Fruit fly (Drosophila melanogaster) whole organism, embryonic: ENCODE measurements around the gene Pex7.

Experiments used
- CG10654 ChIP-seq: fragments of 200-800 bp; sonication (Bioruptor generic); optimal IDR thresholded peaks from 2 replicates; lab custom pipeline; 2016; ENCODE audit warnings: missing biosample characterization, missing genetic modification characterization
- CG10979 ChIP-seq: fragments of 200-800 bp; sonication (Bioruptor generic); optimal IDR thresholded peaks from 2 replicates; lab custom pipeline; 2018; ENCODE audit warnings: missing biosample characterization, mild to moderate bottlenecking, missing genetic modification characterization, moderate library complexity
- CG11093 ChIP-seq: fragments of 200-800 bp; sonication (Bioruptor generic); IDR thresholded peaks from 3 replicates; pipeline ENCODE4 v1.3.6; 2022; ENCODE audit warnings: missing biosample characterization, missing genetic modification characterization
- CG11247 ChIP-seq: fragments of 200-800 bp; sonication (Bioruptor generic); IDR thresholded peaks from 2 replicates; pipeline ENCODE4 v1.3.6; 2022; ENCODE audit warnings: missing biosample characterization, missing genetic modification characterization
- CG11723 ChIP-seq: fragments of 200-800 bp; sonication (Bioruptor generic); optimal IDR thresholded peaks from 2 replicates; lab custom pipeline; 2017; ENCODE audit warnings: missing biosample characterization, mild to moderate bottlenecking, missing genetic modification characterization
- CG12155 ChIP-seq: fragments of 200-800 bp; sonication (Bioruptor generic); optimal IDR thresholded peaks from 3 replicates; lab custom pipeline; 2016; ENCODE audit warnings: missing biosample characterization, missing genetic modification characterization
- CG14014 ChIP-seq: fragments of 200-800 bp; sonication (Bioruptor generic); IDR thresholded peaks from 2 replicates; pipeline ENCODE4 v1.3.6; 2022; ENCODE audit warnings: missing biosample characterization, missing genetic modification characterization
- CG15073 ChIP-seq: fragments of 200-800 bp; sonication (Bioruptor generic); optimal IDR thresholded peaks from 2 replicates; lab custom pipeline; 2016; ENCODE audit warnings: missing biosample characterization, missing genetic modification characterization
- CG15479 ChIP-seq: fragments of 200-800 bp; sonication (Bioruptor generic); optimal IDR thresholded peaks from 3 replicates; lab custom pipeline; 2019; ENCODE audit warnings: missing biosample characterization, mild to moderate bottlenecking, missing genetic modification characterization, moderate library complexity
- CG16779 ChIP-seq: fragments of 200-800 bp; sonication (Bioruptor generic); IDR thresholded peaks from 2 replicates; pipeline ENCODE4 v1.3.6; 2022; ENCODE audit warnings: missing biosample characterization, missing genetic modification characterization
- CG18262 ChIP-seq: fragments of 200-800 bp; optimal IDR thresholded peaks from 3 replicates; lab custom pipeline; 2019; ENCODE audit warnings: missing biosample characterization, mild to moderate bottlenecking, missing genetic modification characterization, moderate library complexity
- CG31388 ChIP-seq: fragments of 200-800 bp; sonication (Bioruptor generic); optimal IDR thresholded peaks from 2 replicates; lab custom pipeline; 2016; ENCODE audit warnings: missing biosample characterization, missing genetic modification characterization
- CG3838 ChIP-seq: fragments of 200-800 bp; sonication (Bioruptor generic); optimal IDR thresholded peaks from 3 replicates; lab custom pipeline; 2016; ENCODE audit warnings: missing biosample characterization, missing genetic modification characterization
- CG4328 ChIP-seq: fragments of 200-800 bp; sonication (Bioruptor generic); optimal IDR thresholded peaks from 3 replicates; lab custom pipeline; 2017; ENCODE audit warnings: missing biosample characterization, missing genetic modification reagents, missing genetic modification characterization
- CG5180 ChIP-seq: fragments of 200-800 bp; sonication (Bioruptor generic); optimal IDR thresholded peaks from 3 replicates; lab custom pipeline; 2017; ENCODE audit warnings: missing biosample characterization, missing genetic modification characterization, mild to moderate bottlenecking, moderate library complexity, missing genetic modification reagents
- CG6791 ChIP-seq: fragments of 200-800 bp; sonication (Bioruptor generic); IDR thresholded peaks from 3 replicates; pipeline ENCODE4 v1.3.6; 2022; ENCODE audit warnings: missing biosample characterization, missing genetic modification characterization; ENCODE audit not compliant: partially characterized antibody
- Dbx ChIP-seq: fragments of 200-800 bp; sonication (Bioruptor generic); IDR thresholded peaks from 3 replicates; pipeline ENCODE4 v1.3.6; 2022; ENCODE audit warnings: missing biosample characterization, missing genetic modification characterization
- Dip2 ChIP-seq: fragments of 200-800 bp; sonication (Bioruptor generic); IDR thresholded peaks from 2 replicates; pipeline ENCODE4 v1.3.6; 2022; ENCODE audit warnings: missing biosample characterization, missing genetic modification characterization
- Doc2 ChIP-seq: fragments of 200-800 bp; sonication (Bioruptor generic); IDR thresholded peaks from 2 replicates; pipeline ENCODE4 v1.3.6; 2022; ENCODE audit warnings: missing biosample characterization, missing genetic modification characterization
- Drgx ChIP-seq: fragments of 200-800 bp; sonication (Bioruptor generic); IDR thresholded peaks from 2 replicates; pipeline ENCODE4 v1.3.6; 2022; ENCODE audit warnings: missing biosample characterization, missing genetic modification characterization
- Ets65A ChIP-seq: fragments of 200-800 bp; sonication (Bioruptor generic); peaks from one replicate; lab custom pipeline; 2016; ENCODE audit warnings: missing biosample characterization, missing genetic modification characterization
- Gsc ChIP-seq: fragments of 200-800 bp; sonication (Bioruptor generic); IDR thresholded peaks from 2 replicates; pipeline ENCODE4 v1.3.6; 2022; ENCODE audit warnings: missing biosample characterization, missing genetic modification characterization
- MBD-R2 ChIP-seq: fragments of 200-800 bp; sonication (Bioruptor generic); IDR thresholded peaks from 2 replicates; pipeline ENCODE4 v1.3.6; 2022; ENCODE audit warnings: missing biosample characterization, missing genetic modification characterization
- NfI ChIP-seq: fragments of 200-800 bp; sonication (Bioruptor generic); optimal IDR thresholded peaks from 3 replicates; lab custom pipeline; 2018; ENCODE audit warnings: missing biosample characterization, mild to moderate bottlenecking, missing genetic modification characterization, moderate library complexity
- Oaz ChIP-seq: fragments of 200-800 bp; sonication (Bioruptor generic); IDR thresholded peaks from 2 replicates; pipeline ENCODE4 v1.3.6; 2022; ENCODE audit warnings: missing biosample characterization, missing genetic modification characterization
- Optix ChIP-seq: fragments of 200-800 bp; sonication (Bioruptor generic); IDR thresholded peaks from 3 replicates; pipeline ENCODE4 v1.3.6; 2022; ENCODE audit warnings: missing biosample characterization, missing genetic modification characterization
- Six4 ChIP-seq: fragments of 200-800 bp; sonication (Bioruptor generic); optimal IDR thresholded peaks from 2 replicates; lab custom pipeline; 2016; ENCODE audit warnings: missing biosample characterization, missing genetic modification characterization
- Taf1 ChIP-seq: fragments of 200-800 bp; sonication (Bioruptor generic); IDR thresholded peaks from 2 replicates; pipeline ENCODE4 v1.3.6; 2022; ENCODE audit warnings: missing biosample characterization, missing genetic modification characterization
- Tbp ChIP-seq: fragments of >200 bp; optimal IDR thresholded peaks from 2 replicates; lab custom pipeline; 2018; ENCODE audit warnings: missing biosample characterization, missing genetic modification characterization
- ap ChIP-seq: fragments of 200-800 bp; sonication (Bioruptor generic); IDR thresholded peaks from 2 replicates; pipeline ENCODE4 v1.3.6; 2022; ENCODE audit warnings: missing biosample characterization, missing genetic modification characterization
- cad ChIP-seq: fragments of >200 bp; optimal IDR thresholded peaks from 2 replicates; lab custom pipeline; 2017; ENCODE audit warnings: missing biosample characterization, missing genetic modification characterization
- chm ChIP-seq: fragments of 200-800 bp; sonication (Bioruptor generic); IDR thresholded peaks from 2 replicates; pipeline ENCODE4 v1.3.6; 2022; ENCODE audit warnings: missing biosample characterization, missing genetic modification characterization
- crc ChIP-seq: fragments of 200-800 bp; sonication (Bioruptor generic); optimal IDR thresholded peaks from 2 replicates; lab custom pipeline; 2016; ENCODE audit warnings: missing biosample characterization, missing genetic modification characterization
- da ChIP-seq: fragments of 200-800 bp; sonication (Bioruptor generic); optimal IDR thresholded peaks from 2 replicates; lab custom pipeline; 2016; ENCODE audit warnings: missing biosample characterization, missing genetic modification characterization
- danr ChIP-seq: fragments of 200-800 bp; sonication (Bioruptor generic); IDR thresholded peaks from 2 replicates; pipeline ENCODE4 v1.3.6; 2022; ENCODE audit warnings: missing biosample characterization, missing genetic modification characterization
- en ChIP-seq: fragments of 200-800 bp; sonication (Bioruptor generic); optimal IDR thresholded peaks from 2 replicates; lab custom pipeline; 2016; ENCODE audit warnings: missing biosample characterization, missing genetic modification characterization
- gcm ChIP-seq: fragments of 200-800 bp; sonication (Bioruptor generic); optimal IDR thresholded peaks from 2 replicates; lab custom pipeline; 2019; ENCODE audit warnings: missing biosample characterization, mild to moderate bottlenecking, missing genetic modification characterization, moderate library complexity
- grau ChIP-seq: fragments of 200-800 bp; optimal IDR thresholded peaks from 3 replicates; lab custom pipeline; 2019; ENCODE audit warnings: missing biosample characterization, mild to moderate bottlenecking, missing genetic modification characterization, moderate library complexity
- gsb ChIP-seq: fragments of 200-800 bp; sonication (Bioruptor generic); IDR thresholded peaks from 2 replicates; pipeline ENCODE4 v1.3.6; 2022; ENCODE audit warnings: missing biosample characterization, missing genetic modification characterization
- hkb ChIP-seq, 2 experiments: fragments of 200-800 bp in 1 of 2; fragments of >200 bp in 1 of 2; sonication (Bioruptor generic) in 1 of 2; IDR thresholded peaks in 1 of 2; optimal IDR thresholded peaks in 1 of 2; 2 replicates each; pipeline versions ENCODE4 v1.3.6 to Lab custom; 2017 to 2022; ENCODE audit warnings: missing biosample characterization in 1 of 2, missing genetic modification characterization in 1 of 2
- lbe ChIP-seq: fragments of 200-800 bp; sonication (Bioruptor generic); optimal IDR thresholded peaks from 2 replicates; lab custom pipeline; 2016; ENCODE audit warnings: missing biosample characterization, mild to moderate bottlenecking, missing genetic modification characterization
- nmo ChIP-seq: fragments of 200-800 bp; sonication (Bioruptor generic); optimal IDR thresholded peaks from 2 replicates; lab custom pipeline; 2018; ENCODE audit warnings: missing biosample characterization, mild to moderate bottlenecking, missing genetic modification characterization, moderate library complexity
- slp2 ChIP-seq: fragments of 200-800 bp; sonication (Bioruptor generic); optimal IDR thresholded peaks from 2 replicates; lab custom pipeline; 2016; ENCODE audit warnings: missing biosample characterization, missing genetic modification characterization
- tll ChIP-seq, 2 experiments: fragments of 200-800 bp in 1 of 2; fragments of >200 bp in 1 of 2; sonication (Bioruptor generic) in 1 of 2; optimal IDR thresholded peaks; 2 replicates each; lab custom pipeline; 2017 to 2019; ENCODE audit warnings: missing biosample characterization in 2 of 2, missing genetic modification characterization in 2 of 2, mild to moderate bottlenecking in 1 of 2, moderate library complexity in 1 of 2
- trh ChIP-seq: fragments of 200-800 bp; sonication (Bioruptor generic); optimal IDR thresholded peaks from 2 replicates; lab custom pipeline; 2016; ENCODE audit warnings: missing biosample characterization, missing genetic modification characterization
- ttk ChIP-seq: fragments of 200-800 bp; sonication (Bioruptor generic); IDR thresholded peaks from 2 replicates; pipeline ENCODE4 v2.1.2; 2022; ENCODE audit warnings: missing biosample characterization, missing genetic modification characterization
- tx ChIP-seq: fragments of 200-800 bp; sonication (Bioruptor generic); optimal IDR thresholded peaks from 2 replicates; lab custom pipeline; 2016; ENCODE audit warnings: missing biosample characterization, missing genetic modification characterization
- usp ChIP-seq: fragments of >200 bp; optimal IDR thresholded peaks from 2 replicates; lab custom pipeline; 2017; ENCODE audit warnings: missing biosample characterization, missing genetic modification characterization
- vvl ChIP-seq: fragments of 200-800 bp; sonication (Bioruptor generic); IDR thresholded peaks from 2 replicates; pipeline ENCODE4 v1.3.6; 2022; ENCODE audit warnings: missing biosample characterization, missing genetic modification characterization
- zen ChIP-seq: fragments of 200-800 bp; sonication (Bioruptor generic); optimal IDR thresholded peaks from 3 replicates; lab custom pipeline; 2018; ENCODE audit warnings: missing biosample characterization, mild to moderate bottlenecking, missing genetic modification characterization, moderate library complexity
- zfh2 ChIP-seq: fragments of 200-800 bp; sonication (Bioruptor generic); optimal IDR thresholded peaks from 2 replicates; lab custom pipeline; 2016; ENCODE audit warnings: missing biosample characterization, missing genetic modification characterization

Pex7 gene

DNA sequence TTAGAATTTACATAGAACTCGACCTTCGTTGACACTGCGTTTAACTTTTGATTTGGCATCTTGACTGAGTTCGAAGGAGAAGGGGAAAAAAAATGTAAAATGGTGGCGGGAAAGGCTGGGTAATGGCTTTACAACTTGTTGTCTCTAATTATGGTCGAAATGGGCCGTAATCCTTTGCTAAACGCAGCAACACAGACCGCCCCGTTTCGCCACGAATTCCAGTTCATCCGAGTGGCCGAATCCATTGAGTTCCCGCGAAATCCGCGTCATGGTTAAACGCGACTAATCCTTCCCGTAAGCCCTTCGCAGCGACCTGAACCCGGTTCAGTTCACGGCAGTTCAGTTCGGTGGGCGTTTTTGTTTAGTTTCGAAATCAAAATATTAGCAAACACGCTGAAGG lies 19.2 kb downstream of the Pex7 start:
- no peak for TF ChIP-seq lbe (GFP tag; lab: Kevin White, UChicago)
- no peak for TF ChIP-seq CG14014 (GFP tag; lab: Robert Waterston, UW)
- TF ChIP-seq Dip2 = no peak
- TF ChIP-seq CG11247 (GFP tag; lab: Robert Waterston, UW) = no peak
- TF ChIP-seq CG10654 (GFP tag; lab: Kevin White, UChicago) = no peak
- TF ChIP-seq CG15479 = peak; percentile 27
- TF ChIP-seq vvl (GFP tag; lab: Robert Waterston, UW) = no peak
- no peak for TF ChIP-seq CG12155 (GFP tag; lab: Kevin White, UChicago)
- no peak for TF ChIP-seq danr
- no peak for TF ChIP-seq crc (GFP tag; lab: Kevin White, UChicago)
- TF ChIP-seq cad = peak; percentile 25
- no peak for TF ChIP-seq grau (tag; lab: Kevin White, UChicago)
- TF ChIP-seq gsb (GFP tag; lab: Robert Waterston, UW) = no peak
- TF ChIP-seq Gsc (GFP tag; lab: Robert Waterston, UW) = no peak
- no peak for TF ChIP-seq NfI (GFP tag; lab: Kevin White, UChicago)
- TF ChIP-seq Dbx (GFP tag; lab: Robert Waterston, UW) = no peak
- TF ChIP-seq Six4 (GFP tag; lab: Kevin White, UChicago) = no peak
- TF ChIP-seq Tbp = no peak
- TF ChIP-seq Ets65A (GFP tag; lab: Kevin White, UChicago) = peak; percentile 4
- no peak for TF ChIP-seq CG11093 (GFP tag; lab: Robert Waterston, UW)
- TF ChIP-seq hkb (optimal IDR thresholded peaks at IDR 0.05; lab: Kevin White, UChicago) = no peak
- TF ChIP-seq hkb (GFP tag; IDR thresholded peaks at IDR 0.05; lab: Robert Waterston, UW) = no peak
- no peak for TF ChIP-seq tx (GFP tag; lab: Kevin White, UChicago)
- no peak for TF ChIP-seq zfh2 (GFP tag; lab: Kevin White, UChicago)
- TF ChIP-seq CG5180 (GFP tag; lab: Kevin White, UChicago) = no peak
- TF ChIP-seq CG15073 (GFP tag; lab: Kevin White, UChicago) = no peak
- peak; percentile 72 for TF ChIP-seq zen
- TF ChIP-seq Oaz = no peak
- peak in 1 of 2 experiments; percentile 87 for TF ChIP-seq tll (GFP tag; optimal IDR thresholded peaks at IDR 0.05; lab: Kevin White, UChicago)
- TF ChIP-seq, all 482 proteins: peak for 5

DNA sequence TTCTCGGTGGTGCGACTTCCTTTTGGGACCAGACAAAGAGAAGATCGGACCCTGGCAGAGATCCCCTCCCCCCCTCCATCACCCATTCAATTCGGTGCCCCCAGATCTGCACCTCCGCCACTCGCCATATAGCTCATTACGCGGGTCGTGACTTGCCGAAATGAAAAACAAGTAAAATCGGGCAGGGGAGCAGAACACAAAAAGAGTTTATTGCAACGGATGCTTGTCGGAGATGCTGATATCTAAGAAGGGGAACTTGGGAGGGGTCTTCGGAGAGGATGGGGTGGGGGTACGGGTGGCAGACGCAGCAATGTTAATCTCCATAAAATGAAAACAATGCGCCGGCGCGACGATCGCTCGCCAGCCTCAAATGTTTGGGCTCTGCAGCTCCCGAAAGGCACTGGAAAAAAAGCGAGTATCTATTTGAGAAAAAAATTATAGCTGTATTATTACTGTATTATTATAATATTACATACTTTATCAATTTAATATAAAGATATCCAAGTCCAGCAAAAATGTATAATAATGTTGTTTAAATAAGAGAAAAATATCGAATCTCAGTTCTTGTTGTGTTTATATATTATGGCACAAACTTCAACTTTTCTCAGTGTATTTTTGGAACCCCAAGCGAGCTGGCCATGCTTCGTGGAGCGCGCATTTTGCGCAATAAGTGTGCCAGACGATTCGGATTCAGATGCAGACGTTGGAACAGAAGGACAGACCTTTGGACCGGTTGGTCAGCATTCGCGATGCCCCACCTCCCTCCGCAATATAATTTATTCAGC lies 21.1 kb downstream of the Pex7 start:
- no peak for TF ChIP-seq chm (GFP tag; lab: Robert Waterston, UW)
- TF ChIP-seq CG3838 (GFP tag; lab: Kevin White, UChicago) = no peak
- TF ChIP-seq nmo (GFP tag; lab: Kevin White, UChicago) = peak; percentile 52
- no peak for TF ChIP-seq CG16779
- TF ChIP-seq Drgx (GFP tag; lab: Robert Waterston, UW) = peak; percentile 72
- TF ChIP-seq CG6791 (GFP tag; lab: Robert Waterston, UW) = no peak
- TF ChIP-seq da = no peak
- no peak for TF ChIP-seq usp (GFP tag; lab: Kevin White, UChicago)
- TF ChIP-seq en = no peak
- peak; percentile 72 for TF ChIP-seq CG10979 (tag; lab: Kevin White, UChicago)
- TF ChIP-seq CG4328 (GFP tag; lab: Kevin White, UChicago) = no peak
- TF ChIP-seq Optix (GFP tag; lab: Robert Waterston, UW) = no peak
- TF ChIP-seq ap (GFP tag; lab: Robert Waterston, UW) = 0 out of 2 replicates have a peak, but pooled peaks have one; percentile 6
- peak; percentile 38; the same call in 1 of the 2 replicates for TF ChIP-seq ttk (GFP tag; lab: Robert Waterston, UW)
- no peak for TF ChIP-seq Taf1 (GFP tag; lab: Robert Waterston, UW)
- TF ChIP-seq trh (GFP tag; lab: Kevin White, UChicago) = no peak
- TF ChIP-seq CG11723 (GFP tag; lab: Kevin White, UChicago) = peak; percentile 11
- peak; percentile 29 for TF ChIP-seq gcm (GFP tag; lab: Kevin White, UChicago)
- TF ChIP-seq zfh2 (GFP tag; lab: Kevin White, UChicago) = no peak
- no peak for TF ChIP-seq slp2
- TF ChIP-seq CG31388 (GFP tag; lab: Kevin White, UChicago) = no peak
- peak; percentile 74 for TF ChIP-seq CG18262 (tag; lab: Kevin White, UChicago)
- no peak for TF ChIP-seq Doc2
- TF ChIP-seq MBD-R2 (GFP tag; lab: Robert Waterston, UW) = no peak
